Worm (Caenorhabditis elegans) whole organism, midembryonic: ENCODE measurements around the gene fubl-3.
A peak's percentile ranks its signal among the peaks of the same experiment; 100 is the strongest.

Source experiments
- T22C8.4 ChIP-seq: fragments of 200-800 bp; sonication (Bioruptor generic); IDR thresholded peaks from 2 replicates; pipeline ENCODE4 v1.3.6; 2022; ENCODE audit warnings: missing genetic modification characterization, missing compliant biosample characterization
- cog-1 ChIP-seq: sonication (generic microtip); optimal IDR thresholded peaks from 2 replicates; lab custom pipeline; 2016; ENCODE audit warnings: missing genetic modification characterization, missing compliant biosample characterization
- flt-1 ChIP-seq: fragments of 200-800 bp; sonication (Bioruptor generic); IDR thresholded peaks from 2 replicates; pipeline ENCODE4 v1.3.6; 2022; ENCODE audit warnings: missing genetic modification characterization, missing compliant biosample characterization
- klf-2 ChIP-seq: fragments of 200-800 bp; sonication (Bioruptor generic); conservative IDR thresholded peaks from 2 replicates; pipeline ENCODE4 v1.3.6; 2022; ENCODE audit warnings: missing genetic modification reagents, missing genetic modification characterization, missing compliant biosample characterization
- med-1 ChIP-seq: sonication (generic microtip); optimal IDR thresholded peaks from 2 replicates; lab custom pipeline; 2017; ENCODE audit warnings: missing genetic modification characterization, mild to moderate bottlenecking, missing compliant biosample characterization, antibody characterized with exemption, missing genetic modification reagents; ENCODE audit not compliant: insufficient read depth
- ref-1 ChIP-seq: fragments of 200-800 bp; sonication (Bioruptor generic); conservative IDR thresholded peaks from 2 replicates; pipeline ENCODE4 v1.3.6; 2022; ENCODE audit warnings: missing genetic modification reagents, missing genetic modification characterization, missing compliant biosample characterization
- tab-1 ChIP-seq: fragments of 200-800 bp; sonication (Bioruptor generic); IDR thresholded peaks from 2 replicates; pipeline ENCODE4 v1.3.6; 2022; ENCODE audit warnings: missing genetic modification characterization, missing compliant biosample characterization
- ztf-23 ChIP-seq: fragments of 200-800 bp; sonication (Bioruptor generic); IDR thresholded peaks from 2 replicates; pipeline ENCODE4 v1.3.6; 2022; ENCODE audit warnings: missing genetic modification reagents, missing genetic modification characterization, missing compliant biosample characterization
- ztf-29 ChIP-seq: fragments of 200-800 bp; sonication (Bioruptor generic); IDR thresholded peaks from 2 replicates; pipeline ENCODE4 v1.3.6; 2022; ENCODE audit warnings: missing genetic modification reagents, missing genetic modification characterization, missing compliant biosample characterization

The fubl-3 gene

ce11 chrX:17458887-17459286 is 24.6 kb downstream of the fubl-3 start, which contains the start of gene mlc-1:
TSS of gene mlc-1 (plus strand) at chrX:17459210.
- no peak for TF ChIP-seq med-1 (GFP tag; lab: Kevin White, UChicago)
- no peak for TF ChIP-seq cog-1 (tag; lab: Kevin White, UChicago)
- TF ChIP-seq ztf-23 (GFP tag; lab: Robert Waterston, UW): peak; percentile 60; the same call in 1 of the 2 replicates
- no peak; the same call in 1 of the 2 replicates for TF ChIP-seq klf-2 (GFP tag; lab: Robert Waterston, UW)
- no peak for TF ChIP-seq ref-1
- TF ChIP-seq T22C8.4 (GFP tag; lab: Robert Waterston, UW): no peak

ce11 chrX:17461958-17462357 is 27.7 kb downstream of the fubl-3 start:
- TF ChIP-seq med-1 (GFP tag; lab: Kevin White, UChicago) (no peak), cog-1 (tag; lab: Kevin White, UChicago) (no peak), T22C8.4 (GFP tag; lab: Robert Waterston, UW) (no peak), klf-2 (GFP tag; lab: Robert Waterston, UW) (no peak), tab-1 (GFP tag; lab: Robert Waterston, UW) (no peak), ztf-23 (GFP tag; lab: Robert Waterston, UW) (no peak), flt-1 (GFP tag; lab: Robert Waterston, UW) (no peak), ref-1 (no peak), ztf-29 (no peak)

DNA sequence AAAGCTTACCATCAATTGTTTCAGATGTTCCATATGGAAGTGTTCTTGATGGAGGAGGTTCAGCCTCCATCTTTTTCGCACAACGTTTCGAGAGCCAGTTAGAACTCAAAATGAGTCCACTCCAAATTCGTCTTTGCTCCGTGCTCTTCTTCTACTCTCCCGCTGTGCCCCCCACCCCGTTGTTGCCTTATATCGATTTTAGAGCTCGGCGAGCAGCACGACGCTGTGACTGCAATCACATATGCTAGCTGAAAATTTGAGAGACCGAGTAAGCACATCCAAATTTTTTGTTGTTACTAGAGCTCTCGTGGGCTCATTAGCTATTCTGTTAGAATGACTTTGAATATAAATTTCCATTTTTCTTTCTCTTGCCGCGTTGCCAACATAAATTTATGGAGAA is 30.6 kb downstream of the fubl-3 start, which contains the start of gene slc-17.1:
Gene slc-17.1 (minus strand): TSS at position 101 of the 400 bp plus-strand sequence.
- TF ChIP-seq tab-1 (GFP tag; lab: Robert Waterston, UW) (no peak), ztf-23 (GFP tag; lab: Robert Waterston, UW) (no peak), ref-1 (no peak), flt-1 (GFP tag; lab: Robert Waterston, UW) (no peak), T22C8.4 (GFP tag; lab: Robert Waterston, UW) (no peak), med-1 (GFP tag; lab: Kevin White, UChicago) (no peak), cog-1 (tag; lab: Kevin White, UChicago) (no peak), ztf-29 (no peak), klf-2 (GFP tag; lab: Robert Waterston, UW) (no peak)

DNA sequence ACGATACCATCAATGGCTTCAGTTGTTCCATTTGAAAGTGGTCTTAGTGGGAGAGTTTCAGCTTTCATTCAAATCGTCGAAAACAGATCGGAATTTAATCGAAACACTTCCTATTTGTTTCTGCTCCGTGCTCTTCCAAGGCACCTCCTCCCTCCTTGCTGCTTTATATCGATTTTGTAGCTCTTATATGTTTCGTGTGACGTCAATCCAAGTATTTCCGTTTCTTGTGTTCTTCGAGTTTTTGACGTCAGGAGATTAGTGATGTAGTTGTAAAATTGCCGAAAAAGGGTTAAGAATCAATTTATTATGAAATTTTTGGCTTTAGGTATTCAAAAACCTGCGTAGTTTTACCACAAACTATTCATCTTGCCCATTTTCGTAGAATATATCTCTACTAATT is 32.4 kb downstream of the fubl-3 start, which contains the start of gene ZK54.3:
Gene ZK54.3 (minus strand): TSS at position 391 of the 400 bp plus-strand sequence.
- TF ChIP-seq klf-2 (GFP tag; lab: Robert Waterston, UW) (no peak), T22C8.4 (GFP tag; lab: Robert Waterston, UW) (no peak), ref-1 (no peak), flt-1 (GFP tag; lab: Robert Waterston, UW) (no peak), tab-1 (GFP tag; lab: Robert Waterston, UW) (no peak), med-1 (GFP tag; lab: Kevin White, UChicago) (no peak), ztf-23 (GFP tag; lab: Robert Waterston, UW) (no peak), cog-1 (tag; lab: Kevin White, UChicago) (no peak), ztf-29 (no peak)

ce11 chrX:17468483-17468882 is 34.2 kb downstream of the fubl-3 start:
- no peak for TF ChIP-seq ztf-29
- no peak for TF ChIP-seq ztf-23 (GFP tag; lab: Robert Waterston, UW)
- TF ChIP-seq T22C8.4 (GFP tag; lab: Robert Waterston, UW): no peak
- no peak for TF ChIP-seq tab-1 (GFP tag; lab: Robert Waterston, UW)
- no peak for TF ChIP-seq ref-1
- no peak for TF ChIP-seq klf-2 (GFP tag; lab: Robert Waterston, UW)
- TF ChIP-seq flt-1 (GFP tag; lab: Robert Waterston, UW): no peak
- no peak for TF ChIP-seq cog-1 (tag; lab: Kevin White, UChicago)
- TF ChIP-seq med-1 (GFP tag; lab: Kevin White, UChicago): no peak

DNA sequence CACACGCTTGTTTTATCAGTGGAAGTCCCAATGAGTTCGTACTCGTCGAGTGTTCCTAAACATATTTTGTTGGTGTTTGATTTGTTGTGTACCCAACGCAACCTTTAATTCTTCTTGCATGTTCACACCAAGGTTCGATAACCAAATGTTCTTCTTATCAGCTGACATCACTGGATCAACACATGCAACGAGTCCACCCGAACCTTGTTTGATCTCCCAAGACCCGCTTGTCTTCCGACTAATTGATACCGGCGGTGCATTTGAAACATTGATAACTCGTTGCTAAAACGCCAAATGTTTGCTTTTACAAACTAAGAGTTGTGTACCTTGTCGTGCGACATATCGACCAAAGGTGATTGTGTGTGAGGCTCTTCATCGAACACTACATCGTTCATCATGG is 37.5 kb downstream of the fubl-3 start:
- TF ChIP-seq klf-2 (GFP tag; lab: Robert Waterston, UW) (no peak), tab-1 (GFP tag; lab: Robert Waterston, UW) (no peak)

DNA sequence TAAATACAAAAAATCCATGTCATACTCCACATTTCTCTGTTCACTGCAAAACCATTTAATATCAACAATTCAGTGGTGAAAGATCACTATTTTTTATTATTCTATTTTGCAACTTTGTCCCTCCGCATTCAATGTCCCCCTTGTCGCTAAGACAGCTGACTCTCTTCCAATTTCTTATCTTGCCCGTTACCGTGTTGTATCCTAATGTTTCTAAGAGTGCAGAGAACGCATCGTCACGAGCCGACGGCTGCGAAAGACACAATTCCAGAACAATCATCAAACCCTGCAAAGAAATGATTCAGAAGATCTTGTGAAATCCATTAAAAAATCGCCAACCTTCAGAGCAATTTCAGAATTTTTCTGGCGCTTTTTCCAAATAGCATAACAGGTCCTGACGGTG is 38.7 kb downstream of the fubl-3 start:
- TF ChIP-seq ztf-23 (GFP tag; lab: Robert Waterston, UW) (no peak), tab-1 (GFP tag; lab: Robert Waterston, UW) (no peak), cog-1 (tag; lab: Kevin White, UChicago) (no peak), med-1 (GFP tag; lab: Kevin White, UChicago) (no peak), T22C8.4 (GFP tag; lab: Robert Waterston, UW) (no peak)

DNA sequence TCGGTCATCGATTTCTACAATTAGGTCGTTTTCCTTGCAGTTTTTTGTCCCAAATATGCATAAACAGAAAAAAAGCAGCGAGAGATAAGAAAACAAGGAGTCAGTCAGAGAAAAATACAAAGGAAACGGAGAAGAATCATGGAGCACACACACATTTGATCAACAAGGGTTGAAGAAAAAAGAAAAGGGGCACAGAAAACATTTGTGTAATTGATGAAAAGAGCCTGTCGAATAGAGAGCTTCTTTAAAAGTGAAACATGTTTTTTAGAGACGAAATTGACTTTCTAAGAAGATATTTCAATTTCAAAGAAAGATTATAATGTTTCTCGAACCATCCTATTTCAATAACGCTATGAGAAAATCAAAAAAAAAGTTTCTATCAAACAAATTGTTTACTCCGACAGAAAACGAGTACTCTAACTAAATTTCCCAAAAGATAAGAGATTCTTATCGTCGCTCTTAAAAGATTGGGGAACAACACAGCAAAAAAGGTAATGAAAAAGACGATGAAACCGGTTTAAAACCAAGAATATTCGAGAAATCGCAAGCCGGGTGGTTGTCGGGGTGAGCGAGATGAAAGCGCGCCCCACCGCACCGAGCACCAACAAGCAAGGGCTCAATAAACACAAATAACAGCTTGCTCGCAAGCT is 40.4 kb downstream of the fubl-3 start, which contains the start of gene tps-1:
Gene tps-1 (minus strand): TSS at position 14 of the 650 bp plus-strand sequence.
- TF ChIP-seq med-1 (GFP tag; lab: Kevin White, UChicago) (no peak), ref-1 (no peak), flt-1 (GFP tag; lab: Robert Waterston, UW) (no peak), cog-1 (tag; lab: Kevin White, UChicago) (no peak), klf-2 (GFP tag; lab: Robert Waterston, UW) (no peak)

DNA sequence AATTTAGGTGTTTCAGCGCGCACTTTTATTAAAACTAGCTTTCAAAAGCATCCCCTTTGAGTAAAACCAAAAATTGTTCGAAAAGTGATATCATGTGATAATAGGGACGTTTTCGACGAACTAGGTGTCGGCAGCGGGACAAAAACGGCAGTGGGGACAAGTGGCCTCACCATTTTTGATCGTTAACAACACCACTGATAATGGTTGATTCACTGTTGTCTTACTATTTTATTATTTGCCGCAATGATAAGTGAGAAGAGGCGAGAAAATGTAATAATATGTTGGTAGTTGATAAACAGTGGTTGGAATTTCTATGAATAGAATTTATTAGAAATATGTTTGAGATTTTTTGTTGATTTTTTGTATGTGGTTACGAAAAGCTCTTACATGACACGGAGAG is 41.7 kb downstream of the fubl-3 start:
- no peak for TF ChIP-seq flt-1 (GFP tag; lab: Robert Waterston, UW)
- TF ChIP-seq ztf-29: no peak
- no peak for TF ChIP-seq klf-2 (GFP tag; lab: Robert Waterston, UW)
- TF ChIP-seq ref-1: no peak
- no peak for TF ChIP-seq ztf-23 (GFP tag; lab: Robert Waterston, UW)
- no peak for TF ChIP-seq tab-1 (GFP tag; lab: Robert Waterston, UW)
- no peak for TF ChIP-seq T22C8.4 (GFP tag; lab: Robert Waterston, UW)
- TF ChIP-seq cog-1 (tag; lab: Kevin White, UChicago): no peak
- no peak for TF ChIP-seq med-1 (GFP tag; lab: Kevin White, UChicago)
